ENCODE assay signal across 3 worm cellular contexts in genomic region chrII:1360257-1360656, ce11.
TF ChIP-seq lines count a peak whose summit lies in the region.

No protein-coding gene starts in this region.

TF ChIP-seq in whole organism, L2 larva, 48 proteins besides CTCF, POLR2A, EP300 and RAD21:
- TF ChIP-seq lsy-2 (tag; optimal IDR thresholded peaks at IDR 0.05; lab: Kevin White, UChicago) (peak in 1 of 2 experiments; percentile 11), ztf-11 (tag; optimal IDR thresholded peaks at IDR 0.05; lab: Kevin White, UChicago) (no peak), unc-55 (GFP tag; optimal IDR thresholded peaks at IDR 0.05; lab: Kevin White, UChicago) (peak; percentile 27)

TF ChIP-seq in whole organism, L3 larva, 47 proteins besides CTCF, POLR2A, EP300 and RAD21:
- TF ChIP-seq skn-1 (tag; optimal IDR thresholded peaks at IDR 0.05; lab: Kevin White, UChicago) (no peak), lin-39 (tag; optimal IDR thresholded peaks at IDR 0.05; lab: Kevin White, UChicago) (peak; percentile 85), nfya-1 (tag; optimal IDR thresholded peaks at IDR 0.05; lab: Kevin White, UChicago; ENCODE audit: insufficient read depth) (peak; percentile 4), R02D3.7 (tag; optimal IDR thresholded peaks at IDR 0.05; lab: Kevin White, UChicago) (no peak), elt-1 (tag; optimal IDR thresholded peaks at IDR 0.05; lab: Kevin White, UChicago) (peak; percentile 54), unc-62 (GFP tag; optimal IDR thresholded peaks at IDR 0.05; lab: Kevin White, UChicago) (no peak), daf-12 (tag; optimal IDR thresholded peaks at IDR 0.05; lab: Kevin White, UChicago) (no peak), lsy-12 (tag; optimal IDR thresholded peaks at IDR 0.05; lab: Kevin White, UChicago) (no peak)

TF ChIP-seq in whole organism, L4 larva, 104 proteins besides CTCF, POLR2A, EP300 and RAD21:
- TF ChIP-seq mxl-3 (GFP tag; optimal IDR thresholded peaks at IDR 0.05; lab: Kevin White, UChicago) = no peak
- no peak for TF ChIP-seq R02D3.7 (tag; optimal IDR thresholded peaks at IDR 0.05; lab: Kevin White, UChicago)
- no peak for TF ChIP-seq nhr-111 (GFP tag; optimal IDR thresholded peaks at IDR 0.05; lab: Kevin White, UChicago)
- TF ChIP-seq mdt-29 (GFP tag; IDR thresholded peaks at IDR 0.05; lab: Robert Waterston, UW) = no peak
- TF ChIP-seq F44E2.7 (GFP tag; IDR thresholded peaks at IDR 0.05; lab: Robert Waterston, UW) = no peak
- TF ChIP-seq daf-12 (tag; optimal IDR thresholded peaks at IDR 0.05; lab: Kevin White, UChicago) = no peak
- peak; percentile 18 for TF ChIP-seq aha-1 (tag; lab: Kevin White, UChicago)
- no peak for TF ChIP-seq daf-8 (GFP tag; IDR thresholded peaks at IDR 0.05; lab: Robert Waterston, UW)
- TF ChIP-seq mdl-1 (tag; optimal IDR thresholded peaks at IDR 0.05; lab: Kevin White, UChicago) = no peak
- no peak for TF ChIP-seq ceh-28 (tag; optimal IDR thresholded peaks at IDR 0.05; lab: Kevin White, UChicago)
- TF ChIP-seq lin-15B (tag; optimal IDR thresholded peaks at IDR 0.05; lab: Kevin White, UChicago) = no peak
- TF ChIP-seq hif-1 (tag; optimal IDR thresholded peaks at IDR 0.05; lab: Kevin White, UChicago) = no peak
- no peak for TF ChIP-seq lin-29 (GFP tag; IDR thresholded peaks at IDR 0.05; lab: Robert Waterston, UW)
- no peak for TF ChIP-seq attf-4 (tag; optimal IDR thresholded peaks at IDR 0.05; lab: Kevin White, UChicago)
- no peak for TF ChIP-seq snpc-4 (tag; optimal IDR thresholded peaks at IDR 0.05; lab: Kevin White, UChicago)
- TF ChIP-seq Y105C5A.15 (GFP tag; IDR thresholded peaks at IDR 0.05; lab: Robert Waterston, UW) = no peak
- TF ChIP-seq unc-62 (GFP tag; optimal IDR thresholded peaks at IDR 0.05 in 1 of 2; lab: Kevin White, UChicago) = peak in 1 of 2 experiments; percentile 85
- no peak for TF ChIP-seq unc-62 (tag; optimal IDR thresholded peaks at IDR 0.05; lab: Kevin White, UChicago)
- TF ChIP-seq nhr-41 (GFP tag; IDR thresholded peaks at IDR 0.05; lab: Robert Waterston, UW) = no peak
- TF ChIP-seq hmg-1.1 (GFP tag; IDR thresholded peaks at IDR 0.05; lab: Robert Waterston, UW) = 0 out of 2 replicates have a peak, but pooled peaks have one; percentile 33
- no peak for TF ChIP-seq dmd-8 (GFP tag; IDR thresholded peaks at IDR 0.05; lab: Robert Waterston, UW)
- no peak for TF ChIP-seq zag-1 (tag; optimal IDR thresholded peaks at IDR 0.05; lab: Kevin White, UChicago)
- TF ChIP-seq nhr-10 (tag; optimal IDR thresholded peaks at IDR 0.05; lab: Kevin White, UChicago) = no peak
